Fruit fly (Drosophila melanogaster) whole organism, embryonic: Measurements from ENCODE around the gene Tlk.
A peak's percentile ranks its signal among the peaks of the same experiment; 100 is the strongest.

Experiments used
- Atf6 ChIP-seq: fragments of 200-800 bp; sonication (Bioruptor generic); IDR thresholded peaks from 2 replicates; pipeline ENCODE4 v1.3.6; 2022; ENCODE audit warnings: missing biosample characterization, missing genetic modification characterization
- Blimp-1 ChIP-seq: fragments of 200-800 bp; sonication (Bioruptor generic); optimal IDR thresholded peaks from 3 replicates; lab custom pipeline; 2018; ENCODE audit warnings: missing biosample characterization, missing genetic modification characterization, mild to moderate bottlenecking, moderate library complexity, missing genetic modification reagents
- CG10462 ChIP-seq: fragments of 200-800 bp; sonication (Bioruptor generic); optimal IDR thresholded peaks from 2 replicates; lab custom pipeline; 2016; ENCODE audit warnings: missing biosample characterization, missing genetic modification characterization
- CG11695 ChIP-seq: fragments of 200-800 bp; sonication (Bioruptor generic); IDR thresholded peaks from 3 replicates; pipeline ENCODE4 v1.3.6; 2022; ENCODE audit warnings: missing biosample characterization, missing genetic modification characterization
- CG12391 ChIP-seq: fragments of 200-800 bp; sonication (Bioruptor generic); optimal IDR thresholded peaks from 3 replicates; lab custom pipeline; 2018; ENCODE audit warnings: missing biosample characterization, mild to moderate bottlenecking, missing genetic modification characterization, moderate library complexity
- CG14860 ChIP-seq: fragments of 200-800 bp; sonication (Bioruptor generic); IDR thresholded peaks from 3 replicates; pipeline ENCODE4 v1.3.6; 2022; ENCODE audit warnings: missing biosample characterization, missing genetic modification characterization; ENCODE audit not compliant: partially characterized antibody
- CG17328 ChIP-seq: fragments of 200-800 bp; sonication (Bioruptor generic); IDR thresholded peaks from 2 replicates; pipeline ENCODE4 v1.3.6; 2022; ENCODE audit warnings: missing biosample characterization, missing genetic modification characterization
- CG17361 ChIP-seq: fragments of 200-800 bp; sonication (Bioruptor generic); IDR thresholded peaks from 3 replicates; pipeline ENCODE4 v1.3.6; 2022; ENCODE audit warnings: missing biosample characterization, missing genetic modification characterization
- CG17568 ChIP-seq: fragments of 200-800 bp; sonication (Bioruptor generic); optimal IDR thresholded peaks from 2 replicates; lab custom pipeline; 2018; ENCODE audit warnings: missing biosample characterization, mild to moderate bottlenecking, missing genetic modification characterization, moderate library complexity
- CG18011 ChIP-seq: fragments of 200-800 bp; sonication (Bioruptor generic); optimal IDR thresholded peaks from 2 replicates; lab custom pipeline; 2017; ENCODE audit warnings: missing biosample characterization, missing genetic modification characterization, mild to moderate bottlenecking, moderate library complexity, missing genotype
- CG18764 ChIP-seq: fragments of 200-800 bp; sonication (Bioruptor generic); optimal IDR thresholded peaks from 3 replicates; lab custom pipeline; 2016; ENCODE audit warnings: missing biosample characterization, missing genetic modification characterization
- CG30403 ChIP-seq: fragments of 200-800 bp; sonication (Bioruptor generic); optimal IDR thresholded peaks from 3 replicates; lab custom pipeline; 2016; ENCODE audit warnings: missing biosample characterization, missing genetic modification characterization
- CG7271 ChIP-seq: fragments of 200-800 bp; sonication (Bioruptor generic); optimal IDR thresholded peaks from 2 replicates; lab custom pipeline; 2018; ENCODE audit warnings: missing biosample characterization, mild to moderate bottlenecking, missing genetic modification characterization, moderate library complexity
- CG7372 ChIP-seq: fragments of 200-800 bp; sonication (Bioruptor generic); IDR thresholded peaks from 2 replicates; pipeline ENCODE4 v1.3.6; 2022; ENCODE audit warnings: missing biosample characterization, missing genetic modification characterization
- CG7839 ChIP-seq: fragments of 200-800 bp; sonication (Bioruptor generic); optimal IDR thresholded peaks from 3 replicates; lab custom pipeline; 2018; ENCODE audit warnings: missing biosample characterization, mild to moderate bottlenecking, missing genetic modification characterization, moderate library complexity
- CG9932 ChIP-seq: fragments of 200-800 bp; sonication (Bioruptor generic); IDR thresholded peaks from 2 replicates; pipeline ENCODE4 v1.3.6; 2022; ENCODE audit warnings: missing biosample characterization, missing genetic modification characterization
- CoRest ChIP-seq: fragments of 200-800 bp; sonication (Bioruptor generic); optimal IDR thresholded peaks from 3 replicates; lab custom pipeline; 2018; ENCODE audit warnings: missing biosample characterization, mild to moderate bottlenecking, missing genetic modification characterization, moderate library complexity
- CrebB ChIP-seq: fragments of 200-800 bp; sonication (Bioruptor generic); optimal IDR thresholded peaks from 3 replicates; lab custom pipeline; 2018; ENCODE audit warnings: missing biosample characterization, mild to moderate bottlenecking, missing genetic modification characterization
- Eip74EF ChIP-seq, 2 experiments: fragments of 200-800 bp in 1 of 2; fragments of >200 bp in 1 of 2; sonication (Bioruptor generic) in 1 of 2; optimal IDR thresholded peaks; 2 replicates each; lab custom pipeline; 2017 to 2019; ENCODE audit warnings: missing biosample characterization in 2 of 2, missing genetic modification characterization in 2 of 2, mild to moderate bottlenecking in 1 of 2, moderate library complexity in 1 of 2
- HLH4C ChIP-seq: fragments of 200-800 bp; sonication (Bioruptor generic); IDR thresholded peaks from 3 replicates; pipeline ENCODE4 v1.3.6; 2022; ENCODE audit warnings: missing biosample characterization, missing genetic modification characterization; ENCODE audit not compliant: partially characterized antibody
- HLH54F ChIP-seq: fragments of 200-800 bp; sonication (Bioruptor generic); optimal IDR thresholded peaks from 3 replicates; lab custom pipeline; 2016; ENCODE audit warnings: missing biosample characterization, missing genetic modification characterization
- HmgD ChIP-seq: fragments of 200-800 bp; sonication (Bioruptor generic); optimal IDR thresholded peaks from 3 replicates; lab custom pipeline; 2016; ENCODE audit warnings: missing biosample characterization, missing genetic modification characterization
- Hmr ChIP-seq: fragments of 200-800 bp; sonication (Bioruptor generic); optimal IDR thresholded peaks from 3 replicates; lab custom pipeline; 2017; ENCODE audit warnings: mild to moderate bottlenecking, missing biosample characterization, missing genetic modification reagents, missing genetic modification characterization
- Hr78 ChIP-seq, 2 experiments: fragments of 200-800 bp in 1 of 2; fragments of >200 bp in 1 of 2; sonication (Bioruptor generic) in 1 of 2; optimal IDR thresholded peaks; 2 replicates each; lab custom pipeline; 2017 to 2019; ENCODE audit warnings: missing biosample characterization in 2 of 2, missing genetic modification characterization in 2 of 2, mild to moderate bottlenecking in 1 of 2, moderate library complexity in 1 of 2
- Kr ChIP-seq: fragments of 200-800 bp; sonication (Bioruptor generic); optimal IDR thresholded peaks from 2 replicates; lab custom pipeline; 2017; ENCODE audit warnings: missing biosample characterization, mild to moderate bottlenecking, missing genetic modification characterization
- Myb ChIP-seq: fragments of 200-800 bp; sonication (Bioruptor generic); optimal IDR thresholded peaks from 2 replicates; lab custom pipeline; 2016; ENCODE audit warnings: missing biosample characterization, missing genetic modification characterization
- NK7.1 ChIP-seq: fragments of 200-800 bp; sonication (Bioruptor generic); optimal IDR thresholded peaks from 3 replicates; lab custom pipeline; 2016; ENCODE audit warnings: missing biosample characterization, missing genetic modification characterization
- Optix ChIP-seq: fragments of 200-800 bp; sonication (Bioruptor generic); IDR thresholded peaks from 3 replicates; pipeline ENCODE4 v1.3.6; 2022; ENCODE audit warnings: missing biosample characterization, missing genetic modification characterization
- Xbp1 ChIP-seq: fragments of 200-800 bp; sonication (Bioruptor generic); optimal IDR thresholded peaks from 3 replicates; lab custom pipeline; 2016; ENCODE audit warnings: missing biosample characterization, mild to moderate bottlenecking, missing genetic modification characterization
- ato ChIP-seq: fragments of 200-800 bp; sonication (Bioruptor generic); IDR thresholded peaks from 2 replicates; pipeline ENCODE4 v1.3.6; 2022; ENCODE audit warnings: missing biosample characterization, missing genetic modification characterization; ENCODE audit not compliant: partially characterized antibody
- caup ChIP-seq: fragments of 200-800 bp; sonication (Bioruptor generic); optimal IDR thresholded peaks from 3 replicates; lab custom pipeline; 2017; ENCODE audit warnings: missing biosample characterization, mild to moderate bottlenecking, missing genetic modification characterization, moderate library complexity; ENCODE audit not compliant: severe bottlenecking
- chn ChIP-seq: fragments of 200-800 bp; sonication (Bioruptor generic); optimal IDR thresholded peaks from 2 replicates; lab custom pipeline; 2016; ENCODE audit warnings: missing biosample characterization, missing genetic modification characterization
- fd102C ChIP-seq: fragments of 200-800 bp; sonication (Bioruptor generic); optimal IDR thresholded peaks from 2 replicates; lab custom pipeline; 2018; ENCODE audit warnings: missing biosample characterization, mild to moderate bottlenecking, missing genetic modification characterization, moderate library complexity
- gcm ChIP-seq: fragments of 200-800 bp; sonication (Bioruptor generic); optimal IDR thresholded peaks from 2 replicates; lab custom pipeline; 2019; ENCODE audit warnings: missing biosample characterization, mild to moderate bottlenecking, missing genetic modification characterization, moderate library complexity
- gem ChIP-seq: fragments of 200-800 bp; sonication (Bioruptor generic); optimal IDR thresholded peaks from 2 replicates; lab custom pipeline; 2019; ENCODE audit warnings: missing biosample characterization, mild to moderate bottlenecking, missing genetic modification characterization, moderate library complexity
- gfzf ChIP-seq: fragments of 200-800 bp; sonication (Bioruptor generic); optimal IDR thresholded peaks from 2 replicates; lab custom pipeline; 2016; ENCODE audit warnings: missing biosample characterization, mild to moderate bottlenecking, missing genetic modification characterization, moderate library complexity
- hbn ChIP-seq: fragments of 200-800 bp; sonication (Bioruptor generic); IDR thresholded peaks from 2 replicates; pipeline ENCODE4 v1.3.6; 2022; ENCODE audit warnings: missing biosample characterization, missing genetic modification characterization; ENCODE audit not compliant: partially characterized antibody
- jigr1 ChIP-seq: fragments of 200-800 bp; sonication (Bioruptor generic); IDR thresholded peaks from 3 replicates; pipeline ENCODE4 v1.3.6; 2022; ENCODE audit warnings: missing biosample characterization, missing genetic modification characterization
- kah ChIP-seq: fragments of 200-800 bp; sonication (Bioruptor generic); optimal IDR thresholded peaks from 2 replicates; lab custom pipeline; 2018; ENCODE audit warnings: missing biosample characterization, mild to moderate bottlenecking, missing genetic modification characterization
- lab ChIP-seq: fragments of 200-800 bp; sonication (Bioruptor generic); optimal IDR thresholded peaks from 3 replicates; lab custom pipeline; 2017; ENCODE audit warnings: missing biosample characterization, missing genetic modification characterization, mild to moderate bottlenecking, moderate library complexity, missing genetic modification reagents
- lilli ChIP-seq: fragments of 200-800 bp; sonication (Bioruptor generic); optimal IDR thresholded peaks from 3 replicates; lab custom pipeline; 2016; ENCODE audit warnings: missing biosample characterization, missing genetic modification characterization
- pho ChIP-seq: fragments of 200-800 bp; sonication (Bioruptor generic); optimal IDR thresholded peaks from 2 replicates; lab custom pipeline; 2016; ENCODE audit warnings: missing biosample characterization, missing genetic modification characterization
- run ChIP-seq: fragments of 200-800 bp; sonication (Bioruptor generic); optimal IDR thresholded peaks from 3 replicates; lab custom pipeline; 2018; ENCODE audit warnings: missing biosample characterization, mild to moderate bottlenecking, missing genetic modification characterization
- schlank ChIP-seq: fragments of 200-800 bp; sonication (Bioruptor generic); optimal IDR thresholded peaks from 2 replicates; lab custom pipeline; 2018; ENCODE audit warnings: missing biosample characterization, mild to moderate bottlenecking, missing genetic modification characterization
- shn ChIP-seq: fragments of 200-800 bp; sonication (Bioruptor generic); optimal IDR thresholded peaks from 3 replicates; lab custom pipeline; 2016; ENCODE audit warnings: missing biosample characterization, missing genetic modification characterization
- so ChIP-seq: fragments of 200-800 bp; sonication (Bioruptor generic); IDR thresholded peaks from 3 replicates; pipeline ENCODE4 v1.3.6; 2022; ENCODE audit warnings: missing biosample characterization, missing genetic modification characterization
- ssp ChIP-seq: fragments of 200-800 bp; sonication (Bioruptor generic); IDR thresholded peaks from 2 replicates; pipeline ENCODE4 v1.3.6; 2022; ENCODE audit warnings: missing biosample characterization, missing genetic modification characterization
- toy ChIP-seq: fragments of 200-800 bp; sonication (Bioruptor generic); IDR thresholded peaks from 2 replicates; pipeline ENCODE4 v1.3.6; 2022; ENCODE audit warnings: missing biosample characterization, missing genetic modification characterization
- zfh2 ChIP-seq: fragments of 200-800 bp; sonication (Bioruptor generic); optimal IDR thresholded peaks from 2 replicates; lab custom pipeline; 2016; ENCODE audit warnings: missing biosample characterization, missing genetic modification characterization

The Tlk gene

dm6 chrX:3687837-3688375 lies 31.9 kb upstream of the Tlk start (continued):
- TF ChIP-seq chn: peak; percentile 59
- no peak for TF ChIP-seq Kr
- no peak for TF ChIP-seq HmgD (GFP tag; lab: Kevin White, UChicago)
- TF ChIP-seq ato (GFP tag; lab: Robert Waterston, UW): no peak
- peak; percentile 74 for TF ChIP-seq CG30403
- TF ChIP-seq Atf6 (GFP tag; lab: Robert Waterston, UW): peak; percentile 51; the same call in 1 of the 2 replicates
- peak; percentile 23 for TF ChIP-seq pho
- TF ChIP-seq HLH54F (GFP tag; lab: Kevin White, UChicago): peak; percentile 44
- TF ChIP-seq Myb: peak; percentile 40
- TF ChIP-seq toy (GFP tag; lab: Robert Waterston, UW): no peak
- TF ChIP-seq HLH4C (GFP tag; lab: Robert Waterston, UW): no peak
- TF ChIP-seq Optix (GFP tag; lab: Robert Waterston, UW): peak; percentile 67; the same call in 2 of the 3 replicates
- peak; percentile 41 for TF ChIP-seq gcm (GFP tag; lab: Kevin White, UChicago)
- no peak for TF ChIP-seq fd102C (GFP tag; lab: Kevin White, UChicago)
- no peak for TF ChIP-seq jigr1 (GFP tag; lab: Robert Waterston, UW)
- peak; percentile 61; the same call in 1 of the 3 replicates for TF ChIP-seq CG17361
- TF ChIP-seq CG18764 (GFP tag; lab: Kevin White, UChicago): peak; percentile 33
- no peak for TF ChIP-seq CG7271
- peak; percentile 69 for TF ChIP-seq CG12391
- peak; percentile 54 for TF ChIP-seq lilli (GFP tag; lab: Kevin White, UChicago)
- peak; percentile 36 for TF ChIP-seq CG9932 (GFP tag; lab: Robert Waterston, UW)
- no peak for TF ChIP-seq kah (GFP tag; lab: Kevin White, UChicago)
- TF ChIP-seq Blimp-1 (GFP tag; lab: Kevin White, UChicago): peak; percentile 51
- TF ChIP-seq CG11695 (GFP tag; lab: Robert Waterston, UW): peak; percentile 53; the same call in 1 of the 3 replicates
- 0 out of 3 replicates have a peak, but pooled peaks have one; percentile 34 for TF ChIP-seq so (GFP tag; lab: Robert Waterston, UW)
- no peak for TF ChIP-seq NK7.1
- TF ChIP-seq hbn (GFP tag; lab: Robert Waterston, UW): no peak
- peak; percentile 74 for TF ChIP-seq lab (GFP tag; lab: Kevin White, UChicago)
- no peak for TF ChIP-seq CG17568 (GFP tag; lab: Kevin White, UChicago)
- peak; percentile 47 for TF ChIP-seq zfh2 (GFP tag; lab: Kevin White, UChicago)
- peak; percentile 35 for TF ChIP-seq CG10462
- no peak for TF ChIP-seq gfzf (GFP tag; lab: Kevin White, UChicago)
- no peak for TF ChIP-seq run (tag; lab: Kevin White, UChicago)
- TF ChIP-seq caup: no peak
- peak; percentile 78 for TF ChIP-seq gem (tag; lab: Kevin White, UChicago)
- peak; percentile 65 for TF ChIP-seq CG7839
- peak in 1 of 2 experiments; percentile 29 for TF ChIP-seq Hr78 (GFP tag; optimal IDR thresholded peaks at IDR 0.05; lab: Kevin White, UChicago)
- TF ChIP-seq shn (GFP tag; lab: Kevin White, UChicago): peak; percentile 47
- TF ChIP-seq ssp (GFP tag; lab: Robert Waterston, UW): no peak
- TF ChIP-seq Xbp1: peak; percentile 75
- peak in 1 of 2 experiments; percentile 2 for TF ChIP-seq Eip74EF (GFP tag; optimal IDR thresholded peaks at IDR 0.05; lab: Kevin White, UChicago)
- peak; percentile 63 for TF ChIP-seq CG17328 (GFP tag; lab: Robert Waterston, UW)
- TF ChIP-seq Hmr (GFP tag; lab: Kevin White, UChicago): peak; percentile 17
- no peak for TF ChIP-seq CG18011 (GFP tag; lab: Kevin White, UChicago)
- TF ChIP-seq CG7372 (GFP tag; lab: Robert Waterston, UW): no peak
- TF ChIP-seq CoRest (tag; lab: Kevin White, UChicago): peak; percentile 44
- TF ChIP-seq CG14860 (GFP tag; lab: Robert Waterston, UW): no peak
- no peak for TF ChIP-seq schlank
- TF ChIP-seq CrebB (tag; lab: Kevin White, UChicago): peak; percentile 31
